Fruit fly (Drosophila melanogaster) whole organism, pupa: ENCODE data around the gene CG45002.

Experiments
- CG10348 ChIP-seq: fragments of 200-800 bp; sonication (Bioruptor generic); IDR thresholded peaks from 2 replicates; pipeline ENCODE4 v1.3.6; 2022; ENCODE audit warnings: missing biosample characterization, missing genetic modification characterization
- CG12605 ChIP-seq: fragments of 200-800 bp; sonication (Bioruptor generic); IDR thresholded peaks from 2 replicates; pipeline ENCODE4 v1.3.6; 2022; ENCODE audit warnings: missing biosample characterization, missing genetic modification characterization
- CG13204 ChIP-seq: fragments of 200-800 bp; sonication (Bioruptor generic); optimal IDR thresholded peaks from 2 replicates; lab custom pipeline; 2018; ENCODE audit warnings: missing biosample characterization, mild to moderate bottlenecking, missing genetic modification characterization, moderate library complexity
- CG14655 ChIP-seq: fragments of 200-800 bp; sonication (Bioruptor generic); optimal IDR thresholded peaks from 3 replicates; lab custom pipeline; 2017; ENCODE audit warnings: mild to moderate bottlenecking, missing biosample characterization, missing genetic modification reagents, missing genetic modification characterization
- CG15710 ChIP-seq: fragments of 200-800 bp; sonication (Bioruptor generic); optimal IDR thresholded peaks from 2 replicates; lab custom pipeline; 2018; ENCODE audit warnings: missing biosample characterization, mild to moderate bottlenecking, missing genetic modification characterization, moderate library complexity
- CG17806 ChIP-seq: fragments of 200-800 bp; sonication (Bioruptor generic); optimal IDR thresholded peaks from 2 replicates; lab custom pipeline; 2018; ENCODE audit warnings: missing biosample characterization, mild to moderate bottlenecking, missing genetic modification characterization, moderate library complexity
- CG32121 ChIP-seq: fragments of 200-800 bp; sonication (Bioruptor generic); IDR thresholded peaks from 2 replicates; pipeline ENCODE4 v1.3.6; 2022; ENCODE audit warnings: missing biosample characterization, missing genetic modification characterization
- CG34367 ChIP-seq: fragments of 200-800 bp; sonication (Bioruptor generic); optimal IDR thresholded peaks from 2 replicates; lab custom pipeline; 2018; ENCODE audit warnings: missing biosample characterization, mild to moderate bottlenecking, missing genetic modification characterization
- CG4496 ChIP-seq: fragments of 200-800 bp; sonication (Bioruptor generic); IDR thresholded peaks from 3 replicates; pipeline ENCODE4 v1.3.6; 2022; ENCODE audit warnings: missing biosample characterization, missing genetic modification characterization
- CG8159 ChIP-seq: fragments of 200-800 bp; sonication (Bioruptor generic); optimal IDR thresholded peaks from 3 replicates; lab custom pipeline; 2018; ENCODE audit warnings: missing biosample characterization, mild to moderate bottlenecking, missing genetic modification characterization, moderate library complexity
- CG8301 ChIP-seq: fragments of 200-800 bp; sonication (Bioruptor generic); optimal IDR thresholded peaks from 2 replicates; lab custom pipeline; 2018; ENCODE audit warnings: missing biosample characterization, mild to moderate bottlenecking, missing genetic modification characterization
- CG9948 ChIP-seq: fragments of 200-800 bp; sonication (Bioruptor generic); optimal IDR thresholded peaks from 2 replicates; lab custom pipeline; 2018; ENCODE audit warnings: missing biosample characterization, mild to moderate bottlenecking, missing genetic modification characterization, moderate library complexity
- EcR ChIP-seq: fragments of 200-800 bp; sonication (Bioruptor generic); optimal IDR thresholded peaks from 3 replicates; lab custom pipeline; 2019; ENCODE audit warnings: missing biosample characterization, missing genetic modification characterization, mild to moderate bottlenecking, moderate library complexity, missing genetic modification reagents
- Ets98B ChIP-seq: fragments of 200-800 bp; sonication (Bioruptor generic); IDR thresholded peaks from 2 replicates; pipeline ENCODE4 v1.3.6; 2022; ENCODE audit warnings: missing biosample characterization, missing genetic modification characterization
- Pif1A ChIP-seq: fragments of 200-800 bp; sonication (Bioruptor generic); optimal IDR thresholded peaks from 3 replicates; lab custom pipeline; 2016; ENCODE audit warnings: missing biosample characterization, missing genetic modification characterization
- Pif1B ChIP-seq: fragments of 200-800 bp; sonication (Bioruptor generic); optimal IDR thresholded peaks from 3 replicates; lab custom pipeline; 2016; ENCODE audit warnings: missing biosample characterization, missing genetic modification characterization
- Snoo ChIP-seq: fragments of 200-800 bp; sonication (Bioruptor generic); optimal IDR thresholded peaks from 3 replicates; lab custom pipeline; 2017; ENCODE audit warnings: missing biosample characterization, mild to moderate bottlenecking, missing genetic modification characterization, inconsistent platforms
- fd96Ca ChIP-seq: fragments of 200-800 bp; sonication (Bioruptor generic); IDR thresholded peaks from 3 replicates; pipeline ENCODE4 v1.3.6; 2022; ENCODE audit warnings: missing biosample characterization, missing genetic modification characterization
- gl ChIP-seq: fragments of 200-800 bp; sonication (Bioruptor generic); optimal IDR thresholded peaks from 2 replicates; lab custom pipeline; 2018; ENCODE audit warnings: missing biosample characterization, mild to moderate bottlenecking, missing genetic modification characterization
- rn ChIP-seq: fragments of 200-800 bp; sonication (Bioruptor generic); IDR thresholded peaks from 2 replicates; pipeline ENCODE4 v1.3.6; 2022; ENCODE audit warnings: missing biosample characterization, missing genetic modification characterization

Gene CG45002

DNA sequence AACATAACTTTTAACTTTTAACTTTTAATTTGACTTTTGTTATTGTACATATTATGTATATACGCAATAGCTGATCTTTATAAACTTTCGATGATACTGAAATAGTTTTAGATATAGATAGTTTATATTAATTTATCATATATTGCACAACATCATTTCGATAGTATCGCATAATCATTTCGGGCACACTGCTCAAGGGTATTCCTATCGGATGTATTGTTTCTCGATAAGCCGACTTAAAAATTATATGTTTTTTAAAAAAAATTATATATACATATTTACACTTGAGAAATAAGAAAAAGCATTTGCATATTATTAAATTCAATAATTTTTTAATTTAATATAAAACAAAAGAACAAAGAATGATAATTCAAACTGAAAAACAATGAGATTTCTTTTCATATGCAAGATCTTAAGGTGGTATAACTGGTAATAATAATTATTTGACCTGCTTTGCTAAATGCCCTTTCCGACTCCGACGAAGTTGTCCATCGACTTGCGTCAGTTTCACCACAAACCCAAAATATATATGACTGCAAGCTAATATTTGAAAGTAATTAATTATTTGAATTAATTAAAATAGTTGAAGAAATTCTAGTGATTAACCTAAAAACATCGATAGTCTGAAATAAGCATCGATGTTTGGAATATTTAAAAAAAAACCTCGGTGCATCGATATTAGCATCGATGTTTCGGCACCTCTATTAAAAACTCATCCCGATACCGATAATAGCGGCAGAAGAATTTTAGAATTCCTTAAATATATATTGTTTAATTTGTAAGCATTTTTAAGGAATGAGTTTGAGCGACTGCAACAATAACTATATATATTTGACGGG, 11.8 kb upstream of the CG45002 start, which contains the start of gene CG4949:
TSS of gene CG4949 (plus strand) at position 698 of the 839 bp plus-strand sequence.
- peak; percentile 17 for TF ChIP-seq CG17806 (tag; lab: Kevin White, UChicago)
- TF ChIP-seq Snoo (tag; lab: Kevin White, UChicago) = no peak
- peak; percentile 10 for TF ChIP-seq CG14655 (GFP tag; lab: Kevin White, UChicago)

- TF ChIP-seq CG8159 (no peak), Ets98B (GFP tag; lab: Robert Waterston, UW) (peak; percentile 22; the same call in 1 of the 2 replicates), Pif1A (GFP tag; lab: Kevin White, UChicago) (no peak), CG14655 (GFP tag; lab: Kevin White, UChicago) (no peak), CG13204 (GFP tag; lab: Kevin White, UChicago) (no peak), CG32121 (no peak), CG12605 (peak; percentile 19; the same call in 1 of the 2 replicates), CG9948 (tag; lab: Kevin White, UChicago) (no peak), Pif1B (GFP tag; lab: Kevin White, UChicago) (no peak), CG4496 (GFP tag; lab: Robert Waterston, UW) (peak; percentile 73), CG17806 (tag; lab: Kevin White, UChicago) (no peak), EcR (GFP tag; lab: Kevin White, UChicago) (no peak), CG10348 (no peak), CG34367 (tag; lab: Kevin White, UChicago) (no peak), gl (tag; lab: Kevin White, UChicago) (no peak), fd96Ca (GFP tag; lab: Robert Waterston, UW) (no peak), CG8301 (tag; lab: Kevin White, UChicago) (no peak)
Measured at dm6 chrX:17077290-17078138, 11.0 kb upstream of the CG45002 start, which contains the start of gene wcy. TSS of gene wcy (minus strand) at chrX:17077897.

DNA sequence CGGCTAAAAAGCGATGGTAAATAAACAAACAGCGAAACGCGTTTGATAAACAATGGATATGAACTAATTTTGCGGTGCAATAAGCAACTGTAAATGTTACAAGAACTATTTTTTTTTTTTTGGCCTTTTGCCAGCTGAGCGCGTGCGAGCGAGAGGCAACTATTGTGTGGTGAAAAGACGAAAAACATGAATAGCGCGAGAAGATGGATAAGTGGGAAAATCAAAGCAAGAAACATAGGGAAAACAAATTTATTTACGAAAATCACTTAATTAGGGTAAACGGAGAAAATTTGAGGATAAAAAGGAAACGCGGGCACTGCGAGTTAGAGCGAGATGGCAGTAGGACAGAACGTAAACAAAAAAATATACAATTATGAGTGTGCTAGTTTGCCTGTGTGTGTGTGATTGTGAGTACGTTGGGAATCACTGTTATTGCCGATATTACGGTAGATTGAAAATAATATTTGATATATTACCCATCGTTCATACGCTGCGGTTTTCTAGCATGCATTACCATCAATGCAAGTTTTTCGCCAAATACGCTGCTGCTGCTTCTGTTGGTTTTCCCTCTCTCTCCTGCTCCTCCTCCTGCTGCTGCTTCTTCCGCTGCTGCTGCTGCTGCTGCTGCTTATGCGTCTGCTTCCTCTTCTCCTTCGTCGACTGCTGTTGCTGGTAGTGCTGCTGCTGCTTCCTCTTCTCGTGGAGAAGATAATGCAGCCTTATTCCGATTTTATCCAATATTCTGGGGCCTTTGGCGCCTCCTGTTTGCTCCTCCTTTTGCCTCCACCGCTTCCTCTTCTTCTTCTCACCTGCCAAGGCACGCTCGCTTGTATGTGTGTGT, 10.1 kb upstream of the CG45002 start:
- TF ChIP-seq CG8301 (tag; lab: Kevin White, UChicago) = no peak
- TF ChIP-seq CG4496 (GFP tag; lab: Robert Waterston, UW) = peak; percentile 9; the same call in 1 of the 3 replicates
- TF ChIP-seq CG14655 (GFP tag; lab: Kevin White, UChicago) = no peak

dm6 chrX:17068423-17068822, 1.9 kb upstream of the CG45002 start, which contains the start of gene CG43077:
TSS of gene CG43077 (minus strand) at chrX:17068523.
- no peak for TF ChIP-seq CG13204 (GFP tag; lab: Kevin White, UChicago)
- no peak for TF ChIP-seq CG17806 (tag; lab: Kevin White, UChicago)
- no peak for TF ChIP-seq fd96Ca (GFP tag; lab: Robert Waterston, UW)
- no peak for TF ChIP-seq CG32121
- TF ChIP-seq CG14655 (GFP tag; lab: Kevin White, UChicago) = no peak
- no peak for TF ChIP-seq CG4496 (GFP tag; lab: Robert Waterston, UW)
- TF ChIP-seq CG8159 = no peak
- TF ChIP-seq CG10348 = no peak
- TF ChIP-seq CG15710 (tag; lab: Kevin White, UChicago) = no peak
- no peak for TF ChIP-seq Snoo (tag; lab: Kevin White, UChicago)
- TF ChIP-seq rn (GFP tag; lab: Robert Waterston, UW) = no peak

- no peak for TF ChIP-seq CG8159
- no peak for TF ChIP-seq Ets98B (GFP tag; lab: Robert Waterston, UW)
- TF ChIP-seq CG8301 (tag; lab: Kevin White, UChicago) = no peak
- no peak for TF ChIP-seq CG4496 (GFP tag; lab: Robert Waterston, UW)
- no peak for TF ChIP-seq CG10348
- peak; percentile 70 for TF ChIP-seq CG12605
- TF ChIP-seq, all 21 proteins: peak for 1
Measured at dm6 chrX:17047730-17048577, 18.6 kb downstream of the CG45002 start.
